Worm (Caenorhabditis elegans) whole organism, L3 larva: ENCODE data around the gene epic-1.

Experiments used
- ama-1 ChIP-seq: fragments of 150-350 bp; optimal IDR thresholded peaks from 2 replicates; lab custom pipeline; 2018
- egl-27 ChIP-seq: sonication (generic microtip); optimal IDR thresholded peaks from 4 replicates; lab custom pipeline; 2017; ENCODE audit warnings: missing biosample characterization, missing genetic modification reagents, missing genetic modification characterization
- elt-1 ChIP-seq: fragments of 150-350 bp; optimal IDR thresholded peaks from 2 replicates; lab custom pipeline; 2014; ENCODE audit warnings: missing biosample characterization, missing genetic modification characterization
- elt-2 ChIP-seq: sonication (generic microtip); optimal IDR thresholded peaks from 2 replicates; lab custom pipeline; 2016; ENCODE audit warnings: missing genetic modification reagents, mild to moderate bottlenecking, missing genetic modification characterization, missing compliant biosample characterization
- fkh-10 ChIP-seq: sonication (generic microtip); optimal IDR thresholded peaks from 2 replicates; lab custom pipeline; 2017; ENCODE audit warnings: missing biosample characterization, missing genetic modification reagents, missing genetic modification characterization
- fos-1 ChIP-seq: fragments of 150-350 bp; optimal IDR thresholded peaks from 2 replicates; lab custom pipeline; 2014; ENCODE audit warnings: missing biosample characterization, missing genetic modification characterization
- nhr-237 ChIP-seq: fragments of 150-350 bp; optimal IDR thresholded peaks from 2 replicates; lab custom pipeline; 2014; ENCODE audit warnings: missing biosample characterization, missing genetic modification characterization
- nhr-25 ChIP-seq: sonication (generic microtip); optimal IDR thresholded peaks from 2 replicates; lab custom pipeline; 2017; ENCODE audit warnings: missing biosample characterization, missing genetic modification characterization

DNA sequence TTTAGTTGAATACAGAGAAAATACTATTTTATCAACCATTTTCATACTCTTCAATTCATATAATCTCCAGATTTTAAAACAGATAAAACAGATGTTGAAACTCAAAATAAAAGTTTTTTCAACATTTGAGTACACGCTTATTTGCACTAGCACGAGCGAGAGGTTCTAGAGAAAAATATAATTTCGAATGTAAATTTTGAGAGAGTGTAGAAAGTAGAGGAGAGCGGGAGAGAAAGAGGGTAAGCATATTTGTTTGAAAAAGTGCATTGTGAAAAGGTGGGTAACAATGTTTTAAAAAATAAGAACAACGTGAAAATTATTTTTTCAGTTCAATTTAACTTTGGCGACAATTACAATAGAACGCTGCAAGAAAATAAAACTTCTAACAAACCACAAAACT, 3.9 kb downstream of the epic-1 start:
- TF ChIP-seq nhr-25 (tag; lab: Kevin White, UChicago) (no peak), elt-1 (tag; lab: Kevin White, UChicago) (no peak), nhr-237 (tag; lab: Kevin White, UChicago) (no peak), elt-2 (tag; lab: Kevin White, UChicago) (no peak), fkh-10 (GFP tag; lab: Kevin White, UChicago) (no peak), fos-1 (tag; lab: Kevin White, UChicago) (no peak), ama-1 (lab: Kevin White, UChicago) (no peak), egl-27 (no peak)
